Fruit fly (Drosophila melanogaster) S2 (cell line): ENCODE results near the gene CG13946.

Source experiments
- CG8478 ChIP-seq: fragments of >200 bp; optimal IDR thresholded peaks from 2 replicates; lab custom pipeline; 2018
- CTCF ChIP-seq, 2 experiments: fragments of >200 bp; optimal IDR thresholded peaks; 2 replicates each; lab custom pipeline; 2018

DNA sequence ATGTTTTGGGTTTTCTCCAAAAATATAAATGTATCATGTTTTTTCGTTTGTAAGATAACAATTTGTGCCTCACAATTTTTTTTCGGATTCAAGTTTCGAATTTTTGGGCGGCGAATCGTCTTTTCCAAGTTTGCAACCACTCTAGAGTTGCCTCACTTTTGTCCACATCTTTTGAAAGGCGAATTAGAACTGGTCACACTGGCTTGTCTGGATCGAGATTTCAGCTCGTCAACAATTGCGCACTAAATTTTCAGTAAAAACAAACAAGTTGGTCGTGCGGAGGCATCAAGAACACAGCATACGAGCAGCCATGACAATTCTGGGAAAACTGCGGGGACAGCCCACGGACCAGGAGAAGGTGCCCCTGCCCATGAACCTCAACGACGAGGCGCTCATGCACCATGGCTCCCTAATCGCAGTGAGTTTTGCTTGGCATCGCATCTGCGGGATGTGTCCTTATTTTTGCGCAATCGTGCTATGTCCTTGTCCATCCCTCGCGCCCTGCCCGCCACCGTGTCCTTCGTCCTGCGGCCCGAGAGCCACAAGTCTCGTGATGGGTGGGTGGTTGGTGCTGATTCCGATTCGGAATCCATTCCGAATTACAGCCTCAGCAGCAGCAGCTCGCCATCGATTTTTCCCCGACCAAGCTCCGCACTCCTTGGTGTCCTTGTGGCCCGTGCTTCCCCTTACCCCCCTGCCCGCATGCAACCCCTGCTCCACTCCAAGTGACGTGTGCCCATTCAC, 45.1 kb downstream of the CG13946 start, which contains the start of gene CG3662:
- TF ChIP-seq CTCF (optimal IDR thresholded peaks at IDR 0.05; lab: Kevin White, UChicago) (peak; percentile 36 to 56), CG8478 (no peak)
